Fruit fly (Drosophila melanogaster): ENCODE measurements around the gene CG42830.
A peak's percentile ranks its signal among the peaks of the same experiment; 100 is the strongest.

CG42830 gene

dm6 chr2L:17812572-17812971, at the start of gene CG42830:
Gene CG42830, minus strand, starts transcription at chr2L:17812672.
- TF ChIP-seq Ets65A (GFP tag), result no peak
- TF ChIP-seq CG4424 (GFP tag; optimal IDR thresholded peaks at IDR 0.05), result no peak
- TF ChIP-seq CG17829 (tag; optimal IDR thresholded peaks at IDR 0.05), result no peak
- no peak for TF ChIP-seq sens-2 (GFP tag; IDR thresholded peaks at IDR 0.05)
- no peak for TF ChIP-seq CG9609 (GFP tag; optimal IDR thresholded peaks at IDR 0.05)
- TF ChIP-seq CG9797 (GFP tag; optimal IDR thresholded peaks at IDR 0.05), result no peak
- no peak for TF ChIP-seq dan (GFP tag; IDR thresholded peaks at IDR 0.05)
- TF ChIP-seq CG17912 (GFP tag; optimal IDR thresholded peaks at IDR 0.05), result no peak

- TF ChIP-seq Taf1 (GFP tag; IDR thresholded peaks at IDR 0.05), result no peak
- peak; percentile 91 for TF ChIP-seq Ets65A (GFP tag)
Observed at dm6 chr2L:17803117-17803516, 9.4 kb downstream of the CG42830 start.

dm6 chr2L:17784641-17785040, 27.8 kb downstream of the CG42830 start:
- peak; percentile 55; the same call in 1 of the 3 replicates for TF ChIP-seq Opbp (GFP tag; IDR thresholded peaks at IDR 0.05; ENCODE audit: partially characterized antibody)
- no peak for TF ChIP-seq Hmx (GFP tag; optimal IDR thresholded peaks at IDR 0.05)
- peak in 1 of 2 experiments; percentile 2 for TF ChIP-seq Hr51 (GFP tag; optimal IDR thresholded peaks at IDR 0.05)
- peak; percentile 46 for TF ChIP-seq CG1602 (GFP tag; optimal IDR thresholded peaks at IDR 0.05)
- no peak for TF ChIP-seq CG2202 (tag; optimal IDR thresholded peaks at IDR 0.05)
- peak in 1 of 2 experiments; percentile 58 for TF ChIP-seq chif (GFP tag; optimal IDR thresholded peaks at IDR 0.05)
- peak; percentile 66 for TF ChIP-seq CG15601 (tag; optimal IDR thresholded peaks at IDR 0.05)
- TF ChIP-seq pita (GFP tag; optimal IDR thresholded peaks at IDR 0.05), result peak; percentile 38
- peak; percentile 32 for TF ChIP-seq Hmr (GFP tag; optimal IDR thresholded peaks at IDR 0.05)
- TF ChIP-seq CG5245 (GFP tag; optimal IDR thresholded peaks at IDR 0.05), result peak; percentile 38
- TF ChIP-seq CG17912 (GFP tag; optimal IDR thresholded peaks at IDR 0.05), result peak; percentile 24
- peak; percentile 39 for TF ChIP-seq zf30C (GFP tag; optimal IDR thresholded peaks at IDR 0.05)
- peak; percentile 89 for TF ChIP-seq stwl (tag; optimal IDR thresholded peaks at IDR 0.05)
- TF ChIP-seq zfh2 (GFP tag; optimal IDR thresholded peaks at IDR 0.05), result no peak
- peak; percentile 5 for TF ChIP-seq BEAF-32 (GFP tag; optimal IDR thresholded peaks at IDR 0.05)
- TF ChIP-seq Fer1 (GFP tag; optimal IDR thresholded peaks at IDR 0.05), result no peak
- peak; percentile 86; the same call in 2 of the 3 replicates for TF ChIP-seq CG2199 (GFP tag; IDR thresholded peaks at IDR 0.05)
- TF ChIP-seq Antp (GFP tag; optimal IDR thresholded peaks at IDR 0.05), result peak; percentile 10
- peak; percentile 19 for TF ChIP-seq jumu (GFP tag; optimal IDR thresholded peaks at IDR 0.05)
- peak; percentile 34 for TF ChIP-seq CG4820 (GFP tag; optimal IDR thresholded peaks at IDR 0.05)
- TF ChIP-seq jing (GFP tag; optimal IDR thresholded peaks at IDR 0.05), result no peak
- peak; percentile 5 for TF ChIP-seq Elba2 (GFP tag; optimal IDR thresholded peaks at IDR 0.05)
- no peak for TF ChIP-seq CG7745 (tag; optimal IDR thresholded peaks at IDR 0.05)
- peak; percentile 10 for TF ChIP-seq CG4854 (GFP tag; optimal IDR thresholded peaks at IDR 0.05)
- TF ChIP-seq CG30403 (GFP tag; optimal IDR thresholded peaks at IDR 0.05), result peak; percentile 54
- peak; percentile 13 for TF ChIP-seq pnt (GFP tag; optimal IDR thresholded peaks at IDR 0.05)
- peak; percentile 87 for TF ChIP-seq Med (GFP tag)
- TF ChIP-seq Poxn (GFP tag; IDR thresholded peaks at IDR 0.05), result no peak
- TF ChIP-seq Ptx1 (GFP tag; IDR thresholded peaks at IDR 0.05), result peak; percentile 38; the same call in 1 of the 2 replicates
- peak; percentile 21 for TF ChIP-seq Sry-δ (GFP tag; optimal IDR thresholded peaks at IDR 0.05)
- TF ChIP-seq insv (GFP tag; optimal IDR thresholded peaks at IDR 0.05), result peak in 1 of 2 experiments; percentile 56
- TF ChIP-seq onecut (GFP tag; IDR thresholded peaks at IDR 0.05), result no peak; the same call in 1 of the 2 replicates
- TF ChIP-seq chn (GFP tag; optimal IDR thresholded peaks at IDR 0.05), result peak; percentile 10
- TF ChIP-seq sob (GFP tag; IDR thresholded peaks at IDR 0.05), result peak; percentile 32; the same call in 1 of the 2 replicates
- TF ChIP-seq CkIIα-i1 (GFP tag; IDR thresholded peaks at IDR 0.05), result no peak
- peak; percentile 27 for TF ChIP-seq gro (GFP tag; optimal IDR thresholded peaks at IDR 0.05)
- TF ChIP-seq Lhr (GFP tag; optimal IDR thresholded peaks at IDR 0.05), result peak; percentile 86
- TF ChIP-seq ap (GFP tag; IDR thresholded peaks at IDR 0.05), result no peak
- TF ChIP-seq Dp (GFP tag; optimal IDR thresholded peaks at IDR 0.05), result peak; percentile 25
- peak; percentile 22 for TF ChIP-seq az2 (GFP tag; optimal IDR thresholded peaks at IDR 0.05)

Measured in whole organism, embryonic.